Worm (Caenorhabditis elegans) whole organism, young adult: ENCODE results near the gene srab-11.

Experiments used
- F49E8.2 ChIP-seq: sonication (generic microtip); optimal IDR thresholded peaks from 3 replicates; lab custom pipeline; 2017; ENCODE audit warnings: missing genetic modification characterization, mild to moderate bottlenecking, missing compliant biosample characterization, antibody characterized with exemption, moderate library complexity; ENCODE audit not compliant: insufficient read depth
- K12H6.12 ChIP-seq: fragments of 200-800 bp; sonication (Bioruptor generic); optimal IDR thresholded peaks from 2 replicates; lab custom pipeline; 2018; ENCODE audit warnings: mild to moderate bottlenecking, missing genetic modification characterization, missing compliant biosample characterization
- attf-3 ChIP-seq: fragments of 200-800 bp; sonication (Bioruptor generic); conservative IDR thresholded peaks from 2 replicates; pipeline ENCODE4 v1.3.6; 2022; ENCODE audit warnings: missing genetic modification reagents, missing genetic modification characterization, missing compliant biosample characterization
- attf-6 ChIP-seq: fragments of 200-800 bp; sonication (Bioruptor generic); IDR thresholded peaks from 2 replicates; pipeline ENCODE4 v1.3.6; 2022; ENCODE audit warnings: missing genetic modification reagents, missing genetic modification characterization, missing compliant biosample characterization
- cebp-1 ChIP-seq, 2 experiments: fragments of 200-800 bp in 1 of 2; sonication (Bioruptor generic) in 1 of 2; sonication (generic microtip) in 1 of 2; IDR thresholded peaks in 1 of 2; optimal IDR thresholded peaks in 1 of 2; 2 replicates each; pipeline versions ENCODE4 v1.3.6 to Lab custom; 2017 to 2022; ENCODE audit warnings: missing compliant biosample characterization in 2 of 2, missing genetic modification characterization in 2 of 2, mild to moderate bottlenecking in 1 of 2, missing genetic modification reagents in 1 of 2, moderate library complexity in 1 of 2
- dpl-1 ChIP-seq: fragments of 150-350 bp; optimal IDR thresholded peaks from 2 replicates; lab custom pipeline; 2014; ENCODE audit warnings: missing biosample characterization, missing genetic modification reagents, missing genetic modification characterization
- lsy-27 ChIP-seq: sonication (generic microtip); optimal IDR thresholded peaks from 2 replicates; lab custom pipeline; 2017; ENCODE audit warnings: missing genetic modification characterization, mild to moderate bottlenecking, missing compliant biosample characterization, antibody characterized with exemption, missing genotype, borderline replicate concordance; ENCODE audit not compliant: insufficient read depth
- nfya-1 ChIP-seq: sonication (generic microtip); optimal IDR thresholded peaks from 2 replicates; lab custom pipeline; 2017; ENCODE audit warnings: antibody characterized with exemption, missing compliant biosample characterization, missing genetic modification characterization, borderline replicate concordance; ENCODE audit not compliant: insufficient read depth
- pha-4 ChIP-seq: fragments of 150-350 bp; sonication (generic microtip); optimal IDR thresholded peaks from 2 replicates; lab custom pipeline; 2014; ENCODE audit warnings: missing biosample characterization, missing genetic modification reagents, missing genetic modification characterization
- snpc-1.1 ChIP-seq: sonication (generic microtip); optimal IDR thresholded peaks from 2 replicates; lab custom pipeline; 2017; ENCODE audit warnings: missing genetic modification characterization, mild to moderate bottlenecking, missing compliant biosample characterization, antibody characterized with exemption, moderate library complexity, missing genotype, missing genetic modification reagents; ENCODE audit not compliant: insufficient read depth
- snpc-1.3 ChIP-seq: sonication (generic microtip); optimal IDR thresholded peaks from 2 replicates; lab custom pipeline; 2017; ENCODE audit warnings: missing genetic modification characterization, mild to moderate bottlenecking, missing compliant biosample characterization, antibody characterized with exemption, moderate library complexity, missing genotype, missing genetic modification reagents; ENCODE audit not compliant: insufficient read depth
- snpc-4 ChIP-seq, 5 experiments: fragments of 150-350 bp in 1 of 5; sonication (generic microtip) in 4 of 5; optimal IDR thresholded peaks; 2 replicates each; lab custom pipeline; 2014 to 2018; ENCODE audit warnings: missing genetic modification characterization in 5 of 5, missing biosample characterization in 3 of 5, antibody characterized with exemption in 2 of 5, mild to moderate bottlenecking in 2 of 5, missing compliant biosample characterization in 2 of 5, missing genotype in 2 of 5, moderate library complexity in 2 of 5, missing genetic modification reagents in 1 of 5

DNA sequence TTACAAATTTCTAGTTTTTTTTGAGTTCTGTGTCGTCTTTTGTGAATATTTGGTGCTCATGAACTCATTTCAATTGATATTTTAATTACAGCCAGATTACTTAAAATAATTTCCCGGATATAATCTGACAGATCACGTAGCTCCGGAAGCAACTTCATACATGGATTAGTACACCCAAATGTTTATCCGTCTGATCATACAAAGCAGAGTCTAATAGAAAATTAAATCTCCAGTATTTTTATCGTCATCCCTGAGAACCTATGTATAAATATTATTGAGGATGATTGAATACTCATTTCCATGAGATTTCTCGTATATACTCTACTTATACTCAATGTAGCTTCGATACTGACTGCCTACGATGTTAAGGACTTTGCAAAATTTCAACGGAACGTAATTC lies 21.9 kb downstream of the srab-11 start, which contains the start of gene Y73C8C.12:
- TF ChIP-seq lsy-27 (tag; lab: Kevin White, UChicago) = no peak
- no peak for TF ChIP-seq attf-6 (GFP tag; lab: Robert Waterston, UW)
- TF ChIP-seq snpc-1.3 = no peak
- no peak for TF ChIP-seq K12H6.12 (tag; lab: Kevin White, UChicago)
- no peak for TF ChIP-seq F49E8.2 (tag; lab: Kevin White, UChicago)
- no peak for TF ChIP-seq cebp-1 (GFP tag; IDR thresholded peaks at IDR 0.05; lab: Robert Waterston, UW)
- TF ChIP-seq cebp-1 (tag; optimal IDR thresholded peaks at IDR 0.05; lab: Kevin White, UChicago) = no peak
- TF ChIP-seq nfya-1 (tag; lab: Kevin White, UChicago) = no peak
- no peak for TF ChIP-seq dpl-1 (GFP tag; lab: Kevin White, UChicago)
- TF ChIP-seq snpc-4 (GFP tag; optimal IDR thresholded peaks at IDR 0.05; lab: Kevin White, UChicago) = no peak
- TF ChIP-seq snpc-4 (tag; optimal IDR thresholded peaks at IDR 0.05; lab: Kevin White, UChicago) = no peak
- TF ChIP-seq attf-3 = no peak
- TF ChIP-seq pha-4 (tag; lab: Kevin White, UChicago) = no peak
- no peak for TF ChIP-seq snpc-1.1 (tag; lab: Kevin White, UChicago)
